Fruit fly (Drosophila melanogaster) whole organism: ENCODE results near the gene CG31751.

Experiments used
- CG8478 ChIP-seq: fragments of >200 bp; optimal IDR thresholded peaks from 2 replicates; lab custom pipeline; 2018; ENCODE audit warnings: inconsistent platforms
- Dll ChIP-seq: fragments of >200 bp; optimal IDR thresholded peaks from 2 replicates; lab custom pipeline; 2017
- EcR ChIP-seq, 2 experiments: fragments of >200 bp; optimal IDR thresholded peaks; 2 replicates each; lab custom pipeline; 2017; ENCODE audit warnings: missing biosample characterization in 2 of 2, missing genetic modification characterization in 2 of 2, missing genetic modification reagents in 2 of 2
- pan ChIP-seq: fragments of >200 bp; optimal IDR thresholded peaks from 2 replicates; lab custom pipeline; 2017
- psq ChIP-seq: fragments of >200 bp; optimal IDR thresholded peaks from 2 replicates; lab custom pipeline; 2017
- usp ChIP-seq: fragments of >200 bp; optimal IDR thresholded peaks from 2 replicates; lab custom pipeline; 2017; ENCODE audit warnings: missing biosample characterization, missing genetic modification characterization, mixed read lengths

The CG31751 gene

DNA sequence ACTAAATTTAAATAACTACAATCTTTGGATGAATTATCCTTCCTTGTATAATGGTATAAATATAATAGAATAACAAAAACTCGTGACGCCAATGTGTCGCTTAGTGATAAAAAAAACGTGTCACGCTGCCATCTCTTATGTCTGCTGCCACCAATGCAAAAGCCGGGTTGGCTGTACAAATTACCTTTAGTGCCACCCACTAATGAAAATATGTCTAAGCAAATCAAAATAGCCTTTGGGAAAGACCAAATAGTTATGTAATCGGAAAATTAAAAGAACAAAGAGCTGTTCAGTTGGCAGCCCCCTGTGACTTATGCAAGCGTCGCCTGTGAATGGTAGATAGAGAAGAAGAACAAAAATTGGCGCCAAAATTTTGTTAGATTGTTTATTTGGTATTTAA is 12.4 kb downstream of the CG31751 start, which contains the start of gene CG10336:
Gene CG10336 (plus strand): TSS at position 153 of the 400 bp plus-strand sequence.
- TF ChIP-seq psq (no peak), Dll (lab: Kevin White, UChicago) (no peak), CG8478 (lab: Kevin White, UChicago) (no peak), pan (lab: Kevin White, UChicago) (no peak), usp (GFP tag; lab: Kevin White, UChicago) (no peak), EcR (GFP tag; optimal IDR thresholded peaks at IDR 0.05; lab: Kevin White, UChicago) (no peak)

DNA sequence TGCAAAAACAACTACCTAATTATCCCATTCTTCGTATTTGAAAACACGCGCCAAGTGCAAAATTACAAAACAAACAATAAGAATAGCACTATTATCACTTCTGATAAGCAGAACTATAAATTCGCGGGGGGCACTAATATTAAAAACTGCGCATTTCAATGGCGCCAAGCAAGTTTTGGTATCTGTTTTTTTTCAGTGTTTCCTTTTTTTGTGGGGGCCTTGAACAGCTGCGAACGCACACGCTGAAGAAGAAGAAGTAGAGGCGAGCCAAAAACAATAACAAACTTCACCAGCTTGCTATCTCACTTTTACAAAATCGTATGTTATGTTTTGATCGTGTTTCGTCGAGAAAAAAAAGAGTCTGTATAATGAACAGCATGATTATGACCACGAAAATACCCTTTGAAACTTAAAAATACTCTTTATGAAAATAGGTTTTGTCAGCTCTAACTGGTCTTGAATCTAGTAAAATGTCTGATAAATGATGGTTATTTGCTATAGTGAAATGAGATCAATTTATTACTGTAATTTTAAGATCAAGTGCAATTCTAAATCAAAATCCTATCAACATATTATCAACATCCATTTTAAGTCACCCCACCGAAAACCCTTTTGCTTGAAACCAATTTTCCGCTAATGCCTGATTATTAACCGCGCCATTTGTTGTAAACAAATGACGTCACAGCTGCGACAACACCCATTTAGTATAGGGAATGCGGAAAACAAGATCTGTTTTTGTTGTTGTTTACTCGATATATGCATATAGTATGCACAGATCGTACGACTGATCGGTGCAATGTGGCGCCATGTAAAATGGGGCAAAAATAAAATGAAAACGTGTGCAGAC is 17.1 kb downstream of the CG31751 start:
- TF ChIP-seq pan (lab: Kevin White, UChicago), result peak; percentile 3
- no peak for TF ChIP-seq psq

DNA sequence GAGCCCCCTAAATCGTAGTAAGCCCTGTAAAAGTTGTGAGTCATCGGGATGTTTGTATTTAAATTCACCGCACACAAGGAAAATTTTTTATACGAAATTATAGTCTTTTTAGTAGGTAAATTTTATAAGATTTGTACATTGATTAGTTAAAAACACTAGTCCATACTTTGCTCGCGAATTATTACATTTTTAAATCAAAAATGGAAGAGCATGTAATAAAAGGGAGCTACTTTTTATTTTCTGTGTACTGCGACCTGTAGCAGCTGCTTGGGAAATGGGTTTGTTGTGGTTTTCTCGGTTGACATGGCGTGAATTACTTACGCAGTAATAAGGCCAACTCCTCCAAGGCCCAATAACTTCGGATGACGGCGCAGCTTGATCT is 17.7 kb downstream of the CG31751 start:
- TF ChIP-seq EcR (GFP tag; optimal IDR thresholded peaks at IDR 0.05; lab: Kevin White, UChicago) (no peak), psq (no peak), usp (GFP tag; lab: Kevin White, UChicago) (no peak), Dll (lab: Kevin White, UChicago) (no peak), CG8478 (lab: Kevin White, UChicago) (no peak)

DNA sequence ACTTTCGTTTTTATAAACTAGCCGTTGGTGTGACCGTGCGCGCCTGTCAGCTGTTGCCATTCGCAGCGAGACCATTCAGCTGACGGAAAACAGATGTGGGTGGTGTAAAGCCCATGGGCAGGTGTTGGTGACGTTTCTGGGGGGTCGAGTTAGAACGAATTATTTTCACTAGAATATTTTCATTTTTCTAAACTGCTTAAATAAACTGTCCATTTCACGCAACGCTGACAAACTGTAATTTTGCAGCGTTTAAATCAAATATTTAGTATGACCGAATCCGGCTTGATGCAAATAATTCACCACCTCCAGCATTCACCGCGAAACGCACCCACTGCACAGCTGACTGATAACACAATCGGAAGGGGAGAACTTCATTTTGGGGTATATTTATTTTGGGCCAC is 18.4 kb downstream of the CG31751 start, which contains the start of the genes CG10383 and CG10338:
Gene CG10383 (minus strand): TSS at position 199 of the 401 bp plus-strand sequence.
Gene CG10338 (plus strand): TSS at position 261 of the 401 bp plus-strand sequence.
- no peak for TF ChIP-seq pan (lab: Kevin White, UChicago)
- TF ChIP-seq CG8478 (lab: Kevin White, UChicago), result no peak
- no peak for TF ChIP-seq usp (GFP tag; lab: Kevin White, UChicago)
- TF ChIP-seq EcR (GFP tag; optimal IDR thresholded peaks at IDR 0.05; lab: Kevin White, UChicago), result no peak
- no peak for TF ChIP-seq Dll (lab: Kevin White, UChicago)

DNA sequence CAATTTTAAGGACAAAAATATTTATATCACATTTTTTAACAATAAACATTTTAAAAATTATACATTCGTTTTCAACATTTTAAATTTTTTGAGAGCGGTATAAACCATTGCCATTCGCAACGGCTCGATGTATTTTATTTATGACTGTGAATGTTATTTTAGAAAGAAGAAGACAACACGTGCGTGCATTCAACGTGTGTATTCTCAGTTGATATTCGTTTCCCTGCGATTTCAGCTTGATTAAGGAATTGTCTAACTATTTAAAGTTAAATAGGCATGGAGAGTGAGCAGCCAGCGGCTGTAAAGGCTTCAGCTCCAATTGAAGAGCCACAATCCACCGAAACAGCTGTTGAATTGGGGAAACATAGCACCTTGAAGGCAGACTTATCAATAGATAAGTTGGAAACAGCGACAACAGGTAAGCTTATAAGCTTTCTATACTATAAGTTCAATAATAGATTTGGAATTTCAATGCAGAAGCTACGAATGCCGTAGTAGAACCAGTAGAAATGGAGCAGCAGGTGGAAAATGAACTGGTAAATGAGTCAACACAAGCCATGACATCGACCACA is 21.6 kb downstream of the CG31751 start, which contains the start of gene CG10341:
Gene CG10341 (plus strand): TSS at position 156 of the 572 bp plus-strand sequence.
- TF ChIP-seq CG8478 (lab: Kevin White, UChicago), result no peak
- no peak for TF ChIP-seq psq
- TF ChIP-seq usp (GFP tag; lab: Kevin White, UChicago), result no peak
- no peak for TF ChIP-seq Dll (lab: Kevin White, UChicago)
- no peak for TF ChIP-seq pan (lab: Kevin White, UChicago)
- TF ChIP-seq EcR (GFP tag; optimal IDR thresholded peaks at IDR 0.05; lab: Kevin White, UChicago), result no peak

DNA sequence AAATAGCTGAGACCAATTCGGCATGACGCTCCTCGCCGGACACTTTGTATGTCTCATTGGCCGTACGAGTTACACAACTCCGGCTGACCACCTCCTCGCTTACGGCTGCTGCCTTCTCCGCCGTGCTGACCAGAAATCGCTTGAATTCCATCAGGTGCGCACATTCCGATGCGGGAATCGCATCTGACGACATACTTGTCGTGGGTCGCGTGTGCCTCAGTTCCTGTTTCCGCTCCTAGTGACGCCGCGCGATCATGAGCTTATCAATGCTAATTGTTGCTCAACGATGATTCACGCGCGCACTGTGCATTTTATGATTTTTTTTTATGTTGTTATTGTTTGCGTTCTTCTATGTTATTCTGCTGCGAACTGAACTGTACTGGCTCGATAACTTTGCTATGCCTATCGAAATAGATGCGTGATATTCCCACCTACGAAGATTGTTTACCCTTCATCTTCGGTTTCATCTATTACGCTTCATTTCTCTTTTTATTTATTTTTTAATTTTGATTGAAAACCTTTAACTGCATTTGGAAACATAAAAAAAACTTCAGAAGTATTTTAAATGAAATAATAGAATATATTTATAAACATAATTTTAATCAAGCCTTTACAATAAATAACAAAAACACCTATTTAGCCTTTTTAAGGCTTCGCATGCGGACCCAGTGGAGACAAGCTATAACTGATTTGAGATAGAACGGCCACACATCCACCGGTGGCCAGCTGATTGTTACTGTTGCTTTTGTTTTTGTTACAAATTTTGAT is 25.9 kb downstream of the CG31751 start, which contains the start of the genes CG10376 and CG10343:
Gene CG10376 (minus strand): TSS at position 385 of the 768 bp plus-strand sequence.
Gene CG10343 (plus strand): TSS at position 753 of the 768 bp plus-strand sequence.
- TF ChIP-seq CG8478 (lab: Kevin White, UChicago) (no peak), pan (lab: Kevin White, UChicago) (no peak), Dll (lab: Kevin White, UChicago) (no peak), EcR (GFP tag; optimal IDR thresholded peaks at IDR 0.05; lab: Kevin White, UChicago) (no peak), psq (no peak), usp (GFP tag; lab: Kevin White, UChicago) (no peak)

DNA sequence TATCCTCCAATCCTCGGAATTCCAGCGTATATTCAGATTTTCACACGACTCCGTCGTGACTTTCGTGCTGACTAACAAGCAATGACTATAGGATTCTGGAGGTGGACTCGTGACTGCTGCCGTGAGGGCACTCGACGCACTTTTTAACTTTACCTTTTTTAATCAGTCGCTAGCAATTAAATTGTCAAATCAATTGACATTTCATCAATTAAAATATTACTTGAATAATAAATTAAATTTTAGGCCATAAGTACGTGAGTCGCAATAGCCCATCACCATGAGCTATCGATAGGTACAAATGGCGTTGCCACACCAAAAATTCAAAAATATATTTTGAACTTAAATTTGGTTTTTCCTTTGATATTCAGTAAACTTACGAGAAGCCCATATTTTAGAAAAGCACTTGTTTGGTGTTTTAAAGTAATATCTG is 28.6 kb downstream of the CG31751 start, which contains the start of gene Jwa:
Gene Jwa (minus strand): TSS at position 87 of the 430 bp plus-strand sequence.
- TF ChIP-seq Dll (lab: Kevin White, UChicago), result no peak
- no peak for TF ChIP-seq psq
- TF ChIP-seq pan (lab: Kevin White, UChicago), result no peak
- TF ChIP-seq EcR (GFP tag; optimal IDR thresholded peaks at IDR 0.05; lab: Kevin White, UChicago), result no peak
- TF ChIP-seq CG8478 (lab: Kevin White, UChicago), result no peak
- TF ChIP-seq usp (GFP tag; lab: Kevin White, UChicago), result no peak

DNA sequence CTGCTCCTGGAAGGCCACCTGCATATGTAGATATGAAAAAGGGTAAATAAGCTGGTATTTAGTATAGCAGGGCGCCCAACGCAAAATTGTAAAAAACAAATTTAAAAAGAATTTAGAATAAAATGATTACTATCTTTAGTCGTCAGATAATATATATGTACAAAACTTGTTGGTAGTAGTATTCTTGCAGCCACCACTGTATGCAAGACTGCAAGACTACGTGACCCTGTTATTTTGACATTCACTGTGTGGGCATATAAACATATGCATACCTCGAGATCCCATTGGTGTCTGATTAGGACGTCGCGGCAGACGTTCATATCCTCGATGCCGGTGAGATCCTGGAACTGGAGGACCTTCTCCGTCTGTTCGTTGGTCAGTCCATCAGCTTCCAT is 30.8 kb downstream of the CG31751 start:
- TF ChIP-seq EcR (GFP tag; optimal IDR thresholded peaks at IDR 0.05; lab: Kevin White, UChicago) (no peak), usp (GFP tag; lab: Kevin White, UChicago) (no peak), pan (lab: Kevin White, UChicago) (no peak), psq (no peak), CG8478 (lab: Kevin White, UChicago) (no peak), Dll (lab: Kevin White, UChicago) (no peak)

DNA sequence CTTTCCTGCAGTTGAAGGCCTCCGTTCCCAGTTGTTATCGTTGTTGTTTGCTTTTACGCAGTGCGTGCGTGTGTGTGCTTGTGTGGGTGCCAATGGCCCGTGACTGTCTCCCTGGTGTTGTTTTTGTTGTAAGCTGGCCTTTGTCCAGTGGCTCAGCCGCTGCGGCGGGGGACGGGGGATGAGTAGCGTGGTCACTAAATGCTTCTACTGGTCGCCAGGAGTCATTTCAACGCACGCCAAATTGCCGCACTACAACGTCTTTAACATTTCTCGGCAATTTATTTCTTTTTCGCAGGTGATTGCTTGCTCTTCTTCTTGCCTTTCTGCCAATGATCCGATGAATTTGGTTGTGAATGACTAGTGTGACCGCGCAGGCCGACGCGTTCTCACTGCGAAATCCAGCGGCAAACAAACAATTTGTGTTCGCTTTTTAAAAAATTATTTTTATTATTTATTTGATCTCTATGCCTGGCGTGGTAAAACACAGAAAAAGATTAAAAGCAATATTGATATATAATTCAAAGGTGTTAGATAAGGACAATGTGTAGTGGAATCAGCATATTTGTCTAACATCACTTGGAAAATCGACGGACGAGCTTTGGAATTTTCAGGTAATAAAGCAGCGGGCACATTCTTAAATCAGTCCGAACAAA is 31.3 kb downstream of the CG31751 start, which contains the start of the genes Faf2 and Grip71:
Gene Faf2 (minus strand): TSS at position 450 of the 653 bp plus-strand sequence.
Gene Grip71 (plus strand): TSS at position 608 of the 653 bp plus-strand sequence.
- TF ChIP-seq pan (lab: Kevin White, UChicago) (no peak), CG8478 (lab: Kevin White, UChicago) (no peak), psq (no peak), usp (GFP tag; lab: Kevin White, UChicago) (no peak), EcR (GFP tag; optimal IDR thresholded peaks at IDR 0.05; lab: Kevin White, UChicago) (no peak), Dll (lab: Kevin White, UChicago) (no peak)

DNA sequence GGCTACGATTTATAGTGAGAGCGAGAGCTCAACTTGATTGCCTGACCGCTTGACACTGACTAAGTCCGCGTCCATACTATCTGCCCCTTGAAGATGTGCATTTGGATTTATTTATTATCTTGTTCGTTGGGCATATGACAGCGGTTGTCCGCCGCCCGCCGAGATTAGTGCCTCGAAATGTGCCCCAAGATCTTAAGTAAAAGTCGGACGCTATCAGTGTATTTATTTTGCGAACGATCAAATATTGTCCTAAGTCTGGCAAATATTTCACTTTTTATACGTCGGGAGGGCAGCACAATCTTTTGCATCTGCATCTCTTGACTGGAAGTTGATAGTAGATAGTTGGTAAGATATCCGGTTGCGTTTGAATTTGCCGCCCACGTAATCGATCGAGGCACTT is 36.7 kb downstream of the CG31751 start, which contains the start of gene Irk3:
Gene Irk3 (minus strand): TSS at position 63 of the 400 bp plus-strand sequence.
- TF ChIP-seq pan (lab: Kevin White, UChicago) (no peak), psq (no peak), usp (GFP tag; lab: Kevin White, UChicago) (no peak), EcR (GFP tag; optimal IDR thresholded peaks at IDR 0.05; lab: Kevin White, UChicago) (no peak), Dll (lab: Kevin White, UChicago) (no peak), CG8478 (lab: Kevin White, UChicago) (no peak)
